Worm (Caenorhabditis elegans): ENCODE measurements around the gene nkcc-1.

The nkcc-1 gene

DNA sequence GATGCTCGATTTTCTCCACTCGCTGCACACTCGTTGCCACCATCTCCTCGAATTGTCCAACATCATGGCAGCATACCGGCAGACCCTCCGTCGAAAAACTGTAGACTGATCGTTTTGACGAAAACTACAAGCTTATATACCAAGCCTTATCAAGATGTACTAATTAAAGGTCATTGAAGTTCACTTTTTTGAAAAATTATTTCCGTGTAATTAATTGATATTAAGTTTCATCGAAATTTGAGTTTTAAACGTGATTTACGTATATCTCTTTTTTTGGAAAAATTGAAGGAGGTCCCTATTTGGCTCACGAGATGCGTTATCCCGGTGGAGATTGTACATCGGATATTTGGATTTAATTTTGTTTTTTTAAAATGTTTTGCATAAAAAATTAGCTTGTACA lies 63.2 kb downstream of the nkcc-1 start, which contains the start of gene Y37A1B.4:
TSS of gene Y37A1B.4 (minus strand) at position 101 of the 400 bp plus-strand sequence.
- no peak for TF ChIP-seq lin-11 (tag; optimal IDR thresholded peaks at IDR 0.05)
- no peak for TF ChIP-seq sma-3 (GFP tag; optimal IDR thresholded peaks at IDR 0.05)
- no peak for TF ChIP-seq aly-2 (tag; optimal IDR thresholded peaks at IDR 0.05)
